Fruit fly (Drosophila melanogaster) Kc167 (cell line): ENCODE data around the gene CG17472.

Experiments
- Myc ChIP-seq: fragments of >200 bp; optimal IDR thresholded peaks from 2 replicates; lab custom pipeline; 2017; ENCODE audit warnings: missing external identifiers
- Sin3A ChIP-seq: fragments of >200 bp; optimal IDR thresholded peaks from 2 replicates; lab custom pipeline; 2018; ENCODE audit warnings: missing external identifiers
- h ChIP-seq: fragments of >200 bp; optimal IDR thresholded peaks from 3 replicates; lab custom pipeline; 2018; ENCODE audit warnings: missing external identifiers
- insv ChIP-seq: fragments of >200 bp; optimal IDR thresholded peaks from 3 replicates; lab custom pipeline; 2018; ENCODE audit warnings: missing external identifiers
- psq ChIP-seq: fragments of >200 bp; optimal IDR thresholded peaks from 2 replicates; lab custom pipeline; 2017; ENCODE audit warnings: missing external identifiers
- ttk ChIP-seq: sonication (Bioruptor generic); optimal IDR thresholded peaks from 2 replicates; lab custom pipeline; 2017; ENCODE audit warnings: missing external identifiers

CG17472 gene

dm6 chr2L:20649891-20650290 is 15.6 kb downstream of the CG17472 start, which contains the start of gene CG2611:
Gene CG2611, plus strand, starts transcription at chr2L:20650189.
- TF ChIP-seq Sin3A (lab: Kevin White, UChicago), result no peak
- TF ChIP-seq Myc, result no peak
- TF ChIP-seq insv (lab: Kevin White, UChicago), result no peak

- TF ChIP-seq Myc, result no peak
- no peak for TF ChIP-seq insv (lab: Kevin White, UChicago)
- no peak for TF ChIP-seq Sin3A (lab: Kevin White, UChicago)
- no peak for TF ChIP-seq psq (lab: Kevin White, UChicago)
- no peak for TF ChIP-seq h (lab: Kevin White, UChicago)
- no peak for TF ChIP-seq ttk (lab: Kevin White, UChicago)
These were observed 21.8 kb downstream of the CG17472 start, which contains the start of the genes brun and CG2614 for dm6 chr2L:20656110-20656509. Gene brun, minus strand, starts transcription at chr2L:20656178. Gene CG2614, plus strand, starts transcription at chr2L:20656426.

dm6 chr2L:20661071-20661470 is 26.8 kb downstream of the CG17472 start:
- TF ChIP-seq insv (lab: Kevin White, UChicago) (no peak), h (lab: Kevin White, UChicago) (no peak), Sin3A (lab: Kevin White, UChicago) (no peak), psq (lab: Kevin White, UChicago) (no peak), Myc (no peak), ttk (lab: Kevin White, UChicago) (no peak)

dm6 chr2L:20664428-20664827 is 30.1 kb downstream of the CG17472 start:
- TF ChIP-seq psq (lab: Kevin White, UChicago), result no peak
- no peak for TF ChIP-seq insv (lab: Kevin White, UChicago)

- TF ChIP-seq psq (lab: Kevin White, UChicago) (no peak), Myc (no peak), Sin3A (lab: Kevin White, UChicago) (no peak), ttk (lab: Kevin White, UChicago) (no peak), h (lab: Kevin White, UChicago) (no peak), insv (lab: Kevin White, UChicago) (no peak)
These were observed 36.9 kb downstream of the CG17472 start for dm6 chr2L:20671212-20671611.

- TF ChIP-seq ttk (lab: Kevin White, UChicago) (no peak), Myc (no peak), h (lab: Kevin White, UChicago) (no peak), psq (lab: Kevin White, UChicago) (no peak), Sin3A (lab: Kevin White, UChicago) (no peak), insv (lab: Kevin White, UChicago) (no peak)
These were observed 39.6 kb downstream of the CG17472 start for dm6 chr2L:20673737-20674461.

- TF ChIP-seq ttk (lab: Kevin White, UChicago) (no peak), insv (lab: Kevin White, UChicago) (no peak), Myc (no peak), Sin3A (lab: Kevin White, UChicago) (no peak), h (lab: Kevin White, UChicago) (no peak), psq (lab: Kevin White, UChicago) (no peak)
These were observed 40.4 kb downstream of the CG17472 start for dm6 chr2L:20674718-20675117.

dm6 chr2L:20675875-20676274 is 41.6 kb downstream of the CG17472 start, which contains the start of the genes CG31678 and IKKepsilon:
Gene CG31678, minus strand, starts transcription at chr2L:20675941.
Gene IKKepsilon, plus strand, starts transcription at chr2L:20676045.
- TF ChIP-seq insv (lab: Kevin White, UChicago) (no peak), Myc (no peak), Sin3A (lab: Kevin White, UChicago) (no peak), ttk (lab: Kevin White, UChicago) (no peak), h (lab: Kevin White, UChicago) (no peak), psq (lab: Kevin White, UChicago) (no peak)

- TF ChIP-seq Sin3A (lab: Kevin White, UChicago), result no peak
These were observed 47.4 kb downstream of the CG17472 start, which contains the start of gene Cen for dm6 chr2L:20681648-20682098. Gene Cen, minus strand, starts transcription at chr2L:20681846.

- TF ChIP-seq ttk (lab: Kevin White, UChicago) (no peak), h (lab: Kevin White, UChicago) (no peak), insv (lab: Kevin White, UChicago) (no peak), Sin3A (lab: Kevin White, UChicago) (no peak)
These were observed 47.9 kb downstream of the CG17472 start, which contains the start of gene CG2617 for dm6 chr2L:20682136-20682733. Gene CG2617, plus strand, starts transcription at chr2L:20682368.
